Worm (Caenorhabditis elegans): Measurements from ENCODE around the gene nlp-19.

- no peak for TF ChIP-seq nhr-90 (tag; optimal IDR thresholded peaks at IDR 0.05; ENCODE audit: poor library complexity)
- no peak for TF ChIP-seq ceh-8 (GFP tag; optimal IDR thresholded peaks at IDR 0.05)
- TF ChIP-seq ama-1 (optimal IDR thresholded peaks at IDR 0.05) = no peak
- TF ChIP-seq ztf-4 (tag; optimal IDR thresholded peaks at IDR 0.05) = no peak
- TF ChIP-seq tbx-2 (tag; optimal IDR thresholded peaks at IDR 0.05) = no peak
- no peak for TF ChIP-seq dpl-1 (GFP tag; optimal IDR thresholded peaks at IDR 0.05)
Measured at ce11 chrX:10958427-10958826, at the start of gene nlp-19.

Measured in whole organism, L1 larva.